Worm (Caenorhabditis elegans): Measurements from ENCODE around the gene hpo-9.
A peak's percentile ranks its signal among the peaks of the same experiment; 100 is the strongest.

DNA sequence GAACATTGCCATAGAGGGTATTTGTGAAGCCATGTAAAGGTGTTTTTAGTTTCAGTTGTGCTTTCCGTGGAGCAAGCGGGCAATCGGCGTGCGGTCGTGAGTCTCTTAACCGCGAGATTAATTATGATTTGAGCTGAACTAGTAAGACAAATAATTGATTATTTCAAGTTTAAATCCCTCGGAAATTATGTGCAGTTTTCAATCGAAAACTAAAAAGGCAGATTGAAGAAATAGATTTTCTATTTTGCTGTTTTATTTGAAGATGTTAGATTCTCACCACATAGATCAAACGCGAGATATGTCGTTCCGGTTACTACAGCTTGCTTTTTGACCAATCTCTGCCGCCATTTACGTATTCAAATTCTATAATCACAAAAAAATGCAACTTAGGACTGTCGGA is 45.1 kb upstream of the hpo-9 start, which contains the start of gene C13A2.3:
- TF ChIP-seq aly-2 (tag; optimal IDR thresholded peaks at IDR 0.05) (no peak), dmd-8 (GFP tag; IDR thresholded peaks at IDR 0.05) (no peak), dve-1 (tag; optimal IDR thresholded peaks at IDR 0.05; ENCODE audit: insufficient read depth) (no peak), snpc-4 (tag; optimal IDR thresholded peaks at IDR 0.05) (no peak), madf-9 (GFP tag; conservative IDR thresholded peaks at IDR 0.05) (no peak), lsy-2 (tag; optimal IDR thresholded peaks at IDR 0.05) (no peak), pqm-1 (tag; optimal IDR thresholded peaks at IDR 0.05) (no peak), lin-15B (tag; optimal IDR thresholded peaks at IDR 0.05) (no peak), daf-19 (GFP tag; conservative IDR thresholded peaks at IDR 0.05) (no peak), fkh-10 (GFP tag; optimal IDR thresholded peaks at IDR 0.05) (no peak), unc-62 (GFP tag; optimal IDR thresholded peaks at IDR 0.05 in 1 of 2) (peak in 1 of 2 experiments; percentile 28), unc-62 (tag; optimal IDR thresholded peaks at IDR 0.05) (no peak), jun-1 (tag; optimal IDR thresholded peaks at IDR 0.05) (no peak)
